Fruit fly (Drosophila melanogaster) whole organism, adult: ENCODE results near the gene CG10466.

Experiments used
- CG11617 ChIP-seq: fragments of 200-800 bp; sonication (Bioruptor generic); optimal IDR thresholded peaks from 2 replicates; lab custom pipeline; 2017; ENCODE audit warnings: mild to moderate bottlenecking, missing biosample characterization, missing genetic modification reagents, missing genetic modification characterization
- CG12768 ChIP-seq: fragments of 200-800 bp; sonication (Bioruptor generic); optimal IDR thresholded peaks from 2 replicates; lab custom pipeline; 2017; ENCODE audit warnings: missing biosample characterization, missing genetic modification characterization, mild to moderate bottlenecking, moderate library complexity, missing genetic modification reagents
- CG14711 ChIP-seq: fragments of 200-800 bp; sonication (Bioruptor generic); optimal IDR thresholded peaks from 2 replicates; lab custom pipeline; 2018; ENCODE audit warnings: missing biosample characterization, mild to moderate bottlenecking, missing genetic modification characterization, moderate library complexity
- CG1620 ChIP-seq: fragments of 200-800 bp; sonication (Bioruptor generic); optimal IDR thresholded peaks from 2 replicates; lab custom pipeline; 2016; ENCODE audit warnings: missing biosample characterization, missing genetic modification characterization
- CG33017 ChIP-seq: fragments of 200-800 bp; sonication (Bioruptor generic); optimal IDR thresholded peaks from 2 replicates; lab custom pipeline; 2018; ENCODE audit warnings: missing biosample characterization, mild to moderate bottlenecking, missing genetic modification characterization, moderate library complexity
- CG5204 ChIP-seq: fragments of 200-800 bp; sonication (Bioruptor generic); optimal IDR thresholded peaks from 2 replicates; lab custom pipeline; 2016; ENCODE audit warnings: missing biosample characterization, missing genetic modification characterization
- CG7045 ChIP-seq: fragments of 200-800 bp; sonication (Bioruptor generic); optimal IDR thresholded peaks from 2 replicates; lab custom pipeline; 2017; ENCODE audit warnings: missing biosample characterization, mild to moderate bottlenecking, missing genetic modification characterization
- CG7101 ChIP-seq: fragments of 200-800 bp; sonication (Bioruptor generic); optimal IDR thresholded peaks from 2 replicates; lab custom pipeline; 2018; ENCODE audit warnings: missing biosample characterization, mild to moderate bottlenecking, missing genetic modification characterization, moderate library complexity
- Clk ChIP-seq: fragments of 200-800 bp; sonication (Bioruptor generic); optimal IDR thresholded peaks from 2 replicates; lab custom pipeline; 2017; ENCODE audit warnings: missing biosample characterization, missing genetic modification characterization
- Crg-1 ChIP-seq: fragments of 200-800 bp; sonication (Bioruptor generic); optimal IDR thresholded peaks from 2 replicates; lab custom pipeline; 2016; ENCODE audit warnings: missing biosample characterization, missing genetic modification characterization
- Hr96 ChIP-seq: fragments of 200-800 bp; sonication (Bioruptor generic); optimal IDR thresholded peaks from 2 replicates; lab custom pipeline; 2016; ENCODE audit warnings: missing biosample characterization, missing genetic modification characterization
- Mnt ChIP-seq: fragments of 200-800 bp; sonication (Bioruptor generic); optimal IDR thresholded peaks from 2 replicates; lab custom pipeline; 2016; ENCODE audit warnings: missing biosample characterization, mild to moderate bottlenecking, missing genetic modification characterization
- bab1 ChIP-seq: fragments of 200-800 bp; sonication (Bioruptor generic); optimal IDR thresholded peaks from 3 replicates; lab custom pipeline; 2019; ENCODE audit warnings: missing biosample characterization, mild to moderate bottlenecking, missing genetic modification characterization, moderate library complexity
- cic ChIP-seq: fragments of 200-800 bp; sonication (Bioruptor generic); optimal IDR thresholded peaks from 2 replicates; lab custom pipeline; 2017; ENCODE audit warnings: missing biosample characterization, mild to moderate bottlenecking, missing genetic modification characterization, moderate library complexity
- cnc ChIP-seq, 2 experiments: fragments of >200 bp; optimal IDR thresholded peaks; 2 replicates each; lab custom pipeline; 2017
- kay ChIP-seq: fragments of 200-800 bp; sonication (Bioruptor generic); peaks from one replicate; lab custom pipeline; 2016; ENCODE audit warnings: missing biosample characterization, missing genetic modification characterization, borderline replicate concordance
- ovo ChIP-seq: fragments of 200-800 bp; sonication (Bioruptor generic); optimal IDR thresholded peaks from 2 replicates; lab custom pipeline; 2016; ENCODE audit warnings: missing biosample characterization, missing genetic modification characterization
- pad ChIP-seq: fragments of 200-800 bp; sonication (Bioruptor generic); optimal IDR thresholded peaks from 3 replicates; lab custom pipeline; 2017; ENCODE audit warnings: missing biosample characterization, missing genetic modification characterization, mild to moderate bottlenecking, moderate library complexity, missing genetic modification reagents
- tj ChIP-seq: fragments of 200-800 bp; sonication (Bioruptor generic); optimal IDR thresholded peaks from 3 replicates; lab custom pipeline; 2017; ENCODE audit warnings: missing biosample characterization, mild to moderate bottlenecking, missing genetic modification characterization, moderate library complexity
- toe ChIP-seq: fragments of 200-800 bp; sonication (Bioruptor generic); optimal IDR thresholded peaks from 2 replicates; lab custom pipeline; 2016; ENCODE audit warnings: missing biosample characterization, missing genetic modification characterization

CG10466 gene

DNA sequence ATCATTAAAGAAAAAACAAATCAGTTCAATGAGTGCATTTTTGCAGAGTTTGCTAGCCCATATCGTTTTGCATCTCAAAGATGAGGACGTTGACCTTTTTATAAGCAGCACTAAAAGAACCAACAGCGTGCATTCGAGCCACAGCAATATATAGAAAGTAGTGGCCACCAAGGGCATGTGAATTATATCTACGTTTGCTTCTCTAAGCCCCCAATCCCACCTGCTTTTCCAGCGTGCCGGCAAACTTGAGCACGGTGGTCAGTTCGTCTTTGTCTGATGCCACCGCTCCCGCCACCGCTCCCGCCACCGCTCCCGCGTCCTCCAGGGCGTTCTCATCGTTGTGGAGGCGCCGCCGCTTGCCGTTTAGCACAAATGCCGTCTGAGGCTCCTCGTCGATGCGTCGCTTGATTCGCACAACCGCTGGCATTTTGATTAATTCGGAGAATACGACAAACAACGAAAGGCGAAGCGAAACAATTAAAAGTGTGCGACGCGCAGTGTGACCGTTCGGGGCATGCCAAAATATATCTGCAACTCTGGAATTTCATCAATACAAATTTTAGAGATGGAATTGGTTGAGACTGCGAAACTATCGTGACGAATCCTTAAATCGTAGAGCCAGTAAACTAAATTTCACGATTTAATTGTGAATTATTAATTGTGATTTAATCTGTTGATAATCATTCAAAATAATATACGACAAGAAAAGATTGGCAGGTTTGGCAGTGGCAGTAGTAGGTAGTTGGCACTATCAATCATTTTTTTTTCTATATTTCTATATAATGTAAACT is 3.6 kb downstream of the CG10466 start:
- TF ChIP-seq CG12768 (GFP tag; lab: Kevin White, UChicago) (no peak), ovo (GFP tag; lab: Kevin White, UChicago) (no peak), CG33017 (tag; lab: Kevin White, UChicago) (no peak), Clk (GFP tag; lab: Kevin White, UChicago) (no peak), cnc (optimal IDR thresholded peaks at IDR 0.05; lab: Kevin White, UChicago) (no peak), pad (no peak), cic (no peak), Hr96 (GFP tag; lab: Kevin White, UChicago) (peak; percentile 49), CG1620 (GFP tag; lab: Kevin White, UChicago) (no peak), toe (GFP tag; lab: Kevin White, UChicago) (peak; percentile 14), CG5204 (no peak), Crg-1 (GFP tag; lab: Kevin White, UChicago) (no peak), CG14711 (tag; lab: Kevin White, UChicago) (peak; percentile 39), Mnt (peak; percentile 10), CG7101 (no peak), bab1 (GFP tag; lab: Kevin White, UChicago) (peak; percentile 49), tj (no peak), CG11617 (GFP tag; lab: Kevin White, UChicago) (no peak), CG7045 (GFP tag; lab: Kevin White, UChicago) (no peak), kay (GFP tag; lab: Kevin White, UChicago) (no peak)

DNA sequence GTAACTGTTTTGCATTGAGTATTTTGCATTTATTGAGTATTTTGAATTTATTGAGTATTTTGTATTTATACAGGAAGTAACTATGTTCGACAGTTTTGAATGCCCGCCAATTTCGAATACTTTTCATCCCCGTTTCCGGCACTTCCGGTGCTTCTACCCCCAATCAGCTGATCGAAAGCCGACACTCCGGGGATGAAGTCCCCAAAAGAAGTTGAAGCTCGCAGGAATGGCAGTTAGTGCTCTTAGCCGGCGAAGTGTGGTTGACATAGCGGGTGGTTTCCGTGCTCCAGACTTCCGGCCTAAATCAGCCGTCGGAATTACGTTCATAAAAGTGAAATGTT is 4.2 kb downstream of the CG10466 start, which contains the start of gene sick:
sick (plus strand) TSS at position 255 of the 341 bp plus-strand sequence.
- TF ChIP-seq toe (GFP tag; lab: Kevin White, UChicago) (no peak), cic (no peak), bab1 (GFP tag; lab: Kevin White, UChicago) (no peak), CG7101 (no peak), Clk (GFP tag; lab: Kevin White, UChicago) (no peak), CG5204 (no peak)

DNA sequence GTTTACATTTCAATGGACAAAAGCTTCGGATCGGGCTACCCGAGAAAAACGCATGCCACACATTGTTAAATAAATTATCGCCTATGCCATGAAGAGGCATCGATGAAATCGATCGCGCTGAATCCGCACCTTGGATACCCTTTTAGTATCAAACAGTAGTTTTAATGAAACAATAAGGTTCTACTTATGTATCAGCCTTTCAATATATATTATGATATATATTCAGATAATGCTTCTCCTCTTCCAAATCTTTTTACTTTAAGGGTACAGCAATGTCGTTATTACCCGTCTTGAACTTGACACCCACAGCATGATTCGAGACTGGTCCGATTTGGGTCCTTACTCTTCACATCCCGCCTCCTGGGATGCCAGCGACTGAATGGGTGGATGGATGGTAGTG is 8.0 kb downstream of the CG10466 start:
- TF ChIP-seq CG7101 (no peak), ovo (GFP tag; lab: Kevin White, UChicago) (no peak), kay (GFP tag; lab: Kevin White, UChicago) (no peak), Crg-1 (GFP tag; lab: Kevin White, UChicago) (no peak), CG7045 (GFP tag; lab: Kevin White, UChicago) (no peak), CG12768 (GFP tag; lab: Kevin White, UChicago) (no peak), Mnt (no peak), Clk (GFP tag; lab: Kevin White, UChicago) (no peak), Hr96 (GFP tag; lab: Kevin White, UChicago) (no peak), CG1620 (GFP tag; lab: Kevin White, UChicago) (no peak), bab1 (GFP tag; lab: Kevin White, UChicago) (no peak), cnc (optimal IDR thresholded peaks at IDR 0.05; lab: Kevin White, UChicago) (no peak), CG14711 (tag; lab: Kevin White, UChicago) (no peak)

DNA sequence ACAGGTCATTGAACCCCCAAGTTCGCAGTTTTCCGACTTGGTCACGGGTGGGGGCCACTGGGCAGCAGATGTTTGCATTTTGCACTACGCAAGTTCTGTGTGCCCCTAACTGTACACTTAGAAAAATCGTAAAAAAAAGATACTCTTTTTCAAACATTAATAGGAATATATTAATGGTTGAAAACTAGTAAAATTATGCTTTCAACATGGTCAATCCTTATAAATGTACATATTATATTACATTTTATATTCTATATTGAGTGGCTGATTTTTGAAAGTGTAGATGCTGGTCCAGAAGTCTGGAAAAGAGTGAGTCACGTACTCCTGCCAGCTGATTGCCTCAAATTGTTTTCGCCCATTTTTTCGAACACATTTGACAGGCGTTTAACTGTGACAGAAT is 8.8 kb downstream of the CG10466 start:
- TF ChIP-seq pad (no peak), cic (no peak), ovo (GFP tag; lab: Kevin White, UChicago) (no peak), Mnt (no peak), CG5204 (no peak), CG14711 (tag; lab: Kevin White, UChicago) (no peak), kay (GFP tag; lab: Kevin White, UChicago) (no peak), Crg-1 (GFP tag; lab: Kevin White, UChicago) (no peak), tj (no peak), CG11617 (GFP tag; lab: Kevin White, UChicago) (no peak), CG7045 (GFP tag; lab: Kevin White, UChicago) (no peak), Hr96 (GFP tag; lab: Kevin White, UChicago) (no peak), CG1620 (GFP tag; lab: Kevin White, UChicago) (no peak), CG12768 (GFP tag; lab: Kevin White, UChicago) (no peak)

DNA sequence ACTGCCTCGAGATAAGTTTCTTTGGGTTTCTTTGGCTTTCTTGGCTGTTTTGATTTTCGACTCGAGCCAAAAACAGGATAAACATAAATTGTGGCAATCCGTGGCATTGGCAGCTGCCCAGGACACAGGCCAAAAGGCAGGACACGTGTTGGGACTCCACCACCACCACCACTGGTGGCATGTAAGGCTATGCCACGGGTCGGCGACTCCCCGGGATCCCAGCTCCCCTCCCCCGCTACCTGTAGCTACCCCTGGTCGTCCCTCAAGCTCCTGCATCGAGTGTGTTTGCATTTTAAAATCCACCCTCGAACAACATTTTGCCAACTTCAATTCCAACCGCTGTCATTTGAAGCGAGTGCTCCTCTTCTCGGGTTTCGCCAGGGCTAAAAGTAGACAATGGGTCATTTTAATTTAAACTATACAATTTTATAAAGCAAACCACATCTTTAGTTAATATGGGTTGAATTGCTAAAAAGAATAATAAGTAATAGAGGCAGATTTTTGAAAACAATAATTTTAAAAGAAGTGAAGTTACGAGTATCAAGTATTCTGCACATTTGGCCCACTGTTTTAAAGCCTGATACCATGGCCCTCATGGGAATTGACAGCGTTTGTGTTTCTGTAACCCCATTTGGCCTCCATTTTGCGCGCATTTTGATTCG is 10.2 kb downstream of the CG10466 start:
- no peak for TF ChIP-seq Mnt
- no peak for TF ChIP-seq cnc (optimal IDR thresholded peaks at IDR 0.05; lab: Kevin White, UChicago)
- no peak for TF ChIP-seq cic
- TF ChIP-seq toe (GFP tag; lab: Kevin White, UChicago): no peak
- TF ChIP-seq Clk (GFP tag; lab: Kevin White, UChicago): no peak
- no peak for TF ChIP-seq Hr96 (GFP tag; lab: Kevin White, UChicago)
- no peak for TF ChIP-seq tj
- no peak for TF ChIP-seq CG33017 (tag; lab: Kevin White, UChicago)
- no peak for TF ChIP-seq CG1620 (GFP tag; lab: Kevin White, UChicago)
- no peak for TF ChIP-seq CG11617 (GFP tag; lab: Kevin White, UChicago)
- no peak for TF ChIP-seq CG14711 (tag; lab: Kevin White, UChicago)
- no peak for TF ChIP-seq kay (GFP tag; lab: Kevin White, UChicago)
- no peak for TF ChIP-seq CG7101
- no peak for TF ChIP-seq bab1 (GFP tag; lab: Kevin White, UChicago)
- TF ChIP-seq CG12768 (GFP tag; lab: Kevin White, UChicago): no peak
- TF ChIP-seq Crg-1 (GFP tag; lab: Kevin White, UChicago): no peak
- TF ChIP-seq ovo (GFP tag; lab: Kevin White, UChicago): no peak
- TF ChIP-seq CG7045 (GFP tag; lab: Kevin White, UChicago): no peak
